Worm (Caenorhabditis elegans) whole organism, late embryonic: ENCODE measurements around the gene R10E9.3.

Source experiments
- C08G9.2 ChIP-seq: sonication (generic microtip); optimal IDR thresholded peaks from 2 replicates; lab custom pipeline; 2016; ENCODE audit warnings: mild to moderate bottlenecking, missing genetic modification characterization, moderate library complexity, missing compliant biosample characterization
- C38D4.7 ChIP-seq: fragments of 200-800 bp; sonication (Bioruptor generic); optimal IDR thresholded peaks from 2 replicates; lab custom pipeline; 2018; ENCODE audit warnings: mild to moderate bottlenecking, missing genetic modification characterization, moderate library complexity, missing compliant biosample characterization
- Y22D7AL.16 ChIP-seq: sonication (generic microtip); optimal IDR thresholded peaks from 2 replicates; lab custom pipeline; 2016; ENCODE audit warnings: missing genetic modification characterization, missing compliant biosample characterization
- ama-1 ChIP-seq: fragments of 150-350 bp; optimal IDR thresholded peaks from 2 replicates; lab custom pipeline; 2014
- ceh-14 ChIP-seq: sonication (generic microtip); optimal IDR thresholded peaks from 2 replicates; lab custom pipeline; 2016; ENCODE audit warnings: missing genotype, missing genetic modification characterization, missing compliant biosample characterization
- ceh-19 ChIP-seq: fragments of 200-800 bp; sonication (Bioruptor generic); optimal IDR thresholded peaks from 2 replicates; lab custom pipeline; 2018; ENCODE audit warnings: mild to moderate bottlenecking, missing genetic modification characterization, missing compliant biosample characterization
- ceh-31 ChIP-seq: sonication (generic microtip); optimal IDR thresholded peaks from 2 replicates; lab custom pipeline; 2016; ENCODE audit warnings: missing genetic modification characterization, missing compliant biosample characterization
- ceh-34 ChIP-seq: sonication (generic microtip); optimal IDR thresholded peaks from 2 replicates; lab custom pipeline; 2016; ENCODE audit warnings: mild to moderate bottlenecking, missing genetic modification characterization, missing compliant biosample characterization
- ceh-45 ChIP-seq: fragments of 200-800 bp; sonication (Bioruptor generic); IDR thresholded peaks from 2 replicates; pipeline ENCODE4 v1.3.6; 2022; ENCODE audit warnings: missing genetic modification reagents, missing genetic modification characterization, missing compliant biosample characterization
- ceh-6 ChIP-seq: fragments of 200-800 bp; sonication (Bioruptor generic); optimal IDR thresholded peaks from 2 replicates; lab custom pipeline; 2018; ENCODE audit warnings: mild to moderate bottlenecking, missing genetic modification characterization, missing compliant biosample characterization
- dmd-4 ChIP-seq: sonication (generic microtip); optimal IDR thresholded peaks from 2 replicates; lab custom pipeline; 2016; ENCODE audit warnings: borderline replicate concordance, missing genetic modification characterization, missing compliant biosample characterization
- dve-1 ChIP-seq: sonication (generic microtip); optimal IDR thresholded peaks from 2 replicates; lab custom pipeline; 2017; ENCODE audit warnings: antibody characterized with exemption, mild to moderate bottlenecking, missing genetic modification characterization, missing compliant biosample characterization
- elt-4 ChIP-seq: sonication (generic microtip); optimal IDR thresholded peaks from 2 replicates; lab custom pipeline; 2016; ENCODE audit warnings: missing genetic modification characterization, missing compliant biosample characterization
- ets-4 ChIP-seq: sonication (generic microtip); optimal IDR thresholded peaks from 2 replicates; lab custom pipeline; 2016; ENCODE audit warnings: missing genetic modification characterization, missing compliant biosample characterization
- eyg-1 ChIP-seq: sonication (generic microtip); optimal IDR thresholded peaks from 2 replicates; lab custom pipeline; 2016; ENCODE audit warnings: missing genotype, missing genetic modification characterization, missing compliant biosample characterization
- fax-1 ChIP-seq: sonication (generic microtip); optimal IDR thresholded peaks from 2 replicates; lab custom pipeline; 2016; ENCODE audit warnings: missing genotype, missing genetic modification characterization, missing compliant biosample characterization
- fkh-10 ChIP-seq: fragments of 150-350 bp; optimal IDR thresholded peaks from 2 replicates; lab custom pipeline; 2014; ENCODE audit warnings: missing biosample characterization, missing genetic modification reagents, missing genetic modification characterization
- gmeb-2 ChIP-seq: sonication (generic microtip); optimal IDR thresholded peaks from 2 replicates; lab custom pipeline; 2016; ENCODE audit warnings: missing genetic modification characterization, inconsistent platforms, missing compliant biosample characterization
- hlh-15 ChIP-seq: sonication (generic microtip); optimal IDR thresholded peaks from 2 replicates; lab custom pipeline; 2016; ENCODE audit warnings: missing genetic modification characterization, missing compliant biosample characterization
- hlh-6 ChIP-seq: sonication (generic microtip); optimal IDR thresholded peaks from 2 replicates; lab custom pipeline; 2016; ENCODE audit warnings: missing genotype, missing genetic modification characterization, missing compliant biosample characterization
- hlh-8 ChIP-seq: sonication (generic microtip); optimal IDR thresholded peaks from 2 replicates; lab custom pipeline; 2016; ENCODE audit warnings: missing genotype, missing genetic modification characterization, missing compliant biosample characterization
- lim-6 ChIP-seq: sonication (generic microtip); optimal IDR thresholded peaks from 2 replicates; lab custom pipeline; 2016; ENCODE audit warnings: missing genetic modification characterization, missing compliant biosample characterization
- lin-11 ChIP-seq: fragments of 200-800 bp; sonication (Bioruptor generic); optimal IDR thresholded peaks from 2 replicates; lab custom pipeline; 2018; ENCODE audit warnings: mild to moderate bottlenecking, missing genetic modification characterization, missing compliant biosample characterization
- madf-2 ChIP-seq: sonication (generic microtip); optimal IDR thresholded peaks from 2 replicates; lab custom pipeline; 2017; ENCODE audit warnings: missing genetic modification characterization, missing compliant biosample characterization
- nfya-1 ChIP-seq: sonication (generic microtip); optimal IDR thresholded peaks from 2 replicates; lab custom pipeline; 2017; ENCODE audit warnings: missing genetic modification characterization, mild to moderate bottlenecking, missing compliant biosample characterization, antibody characterized with exemption, moderate library complexity
- npax-4 ChIP-seq: sonication (generic microtip); optimal IDR thresholded peaks from 2 replicates; lab custom pipeline; 2016; ENCODE audit warnings: missing genetic modification characterization, missing compliant biosample characterization
- pax-1 ChIP-seq: fragments of 150-350 bp; optimal IDR thresholded peaks from 2 replicates; lab custom pipeline; 2014; ENCODE audit warnings: missing biosample characterization, missing genetic modification characterization
- pha-2 ChIP-seq: sonication (generic microtip); optimal IDR thresholded peaks from 2 replicates; lab custom pipeline; 2017; ENCODE audit warnings: mild to moderate bottlenecking, missing genetic modification characterization, missing compliant biosample characterization
- pqm-1 ChIP-seq: sonication (generic microtip); optimal IDR thresholded peaks from 2 replicates; lab custom pipeline; 2016; ENCODE audit warnings: missing genetic modification characterization, missing compliant biosample characterization
- rnt-1 ChIP-seq: sonication (generic microtip); optimal IDR thresholded peaks from 2 replicates; lab custom pipeline; 2016; ENCODE audit warnings: missing genetic modification characterization, missing compliant biosample characterization
- sdc-2 ChIP-seq: sonication (generic microtip); optimal IDR thresholded peaks from 2 replicates; lab custom pipeline; 2016; ENCODE audit warnings: missing genotype, missing genetic modification characterization, missing compliant biosample characterization
- tbx-2 ChIP-seq: sonication (generic microtip); optimal IDR thresholded peaks from 2 replicates; lab custom pipeline; 2016; ENCODE audit warnings: missing genetic modification characterization, missing compliant biosample characterization
- ttx-3 ChIP-seq: sonication (generic microtip); optimal IDR thresholded peaks from 2 replicates; lab custom pipeline; 2016; ENCODE audit warnings: missing genetic modification reagents, missing genetic modification characterization, missing compliant biosample characterization
- unc-42 ChIP-seq: sonication (generic microtip); optimal IDR thresholded peaks from 2 replicates; lab custom pipeline; 2016; ENCODE audit warnings: missing genotype, missing genetic modification characterization, missing compliant biosample characterization
- unc-86 ChIP-seq: sonication (generic microtip); optimal IDR thresholded peaks from 2 replicates; lab custom pipeline; 2016; ENCODE audit warnings: missing genetic modification characterization, missing compliant biosample characterization
- ztf-16 ChIP-seq: sonication (generic microtip); optimal IDR thresholded peaks from 2 replicates; lab custom pipeline; 2017; ENCODE audit warnings: missing genetic modification characterization, missing compliant biosample characterization

R10E9.3 gene

ce11 chrIII:3956293-3956692, 3.7 kb upstream of the R10E9.3 start, which contains the start of gene F37A8.5:
Gene F37A8.5, plus strand, starts transcription at chrIII:3956624.
- TF ChIP-seq tbx-2 (tag; lab: Kevin White, UChicago) (no peak), unc-42 (tag; lab: Kevin White, UChicago) (peak; percentile 65)
- TF ChIP-seq, all 69 proteins: peak for 1

DNA sequence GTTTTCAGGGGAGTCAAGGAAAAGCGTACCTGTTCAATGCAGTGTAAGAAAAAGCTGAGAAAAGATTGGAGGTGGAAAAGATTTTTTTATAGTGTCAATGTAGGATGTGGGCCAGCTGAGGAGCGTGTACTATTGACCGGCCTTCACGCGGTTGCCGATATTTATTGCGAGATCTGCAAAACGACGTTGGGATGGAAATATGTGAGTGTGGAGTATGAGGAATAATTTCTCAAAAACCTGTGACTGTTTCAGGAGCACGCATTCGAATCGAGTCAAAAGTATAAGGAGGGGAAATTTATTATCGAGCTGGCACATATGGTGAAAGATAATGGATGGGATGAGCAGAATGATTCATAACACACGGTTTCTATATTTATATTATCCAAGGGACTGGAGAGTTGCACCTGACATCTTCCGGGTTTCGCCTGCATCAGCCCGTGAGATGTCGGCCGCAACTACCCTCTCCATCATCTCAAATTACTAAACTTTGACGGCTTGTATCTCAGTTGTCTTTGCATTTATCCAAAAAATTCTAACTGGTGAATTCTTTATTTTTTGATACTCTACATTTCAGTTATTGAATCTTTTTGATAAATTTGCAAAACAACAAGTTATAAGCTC, 2.8 kb upstream of the R10E9.3 start:
- TF ChIP-seq unc-86: no peak
- TF ChIP-seq fkh-10 (GFP tag; lab: Kevin White, UChicago): no peak
- no peak for TF ChIP-seq pax-1
- no peak for TF ChIP-seq fax-1
- TF ChIP-seq ceh-14: no peak
- no peak for TF ChIP-seq hlh-6 (tag; lab: Kevin White, UChicago)
- TF ChIP-seq hlh-15 (tag; lab: Kevin White, UChicago): no peak
- TF ChIP-seq elt-4 (tag; lab: Kevin White, UChicago): no peak

ce11 chrIII:3957850-3958249, 2.2 kb upstream of the R10E9.3 start:
- TF ChIP-seq hlh-8 (tag; lab: Kevin White, UChicago) (no peak), rnt-1 (tag; lab: Kevin White, UChicago) (no peak), lin-11 (tag; lab: Kevin White, UChicago) (no peak)

DNA sequence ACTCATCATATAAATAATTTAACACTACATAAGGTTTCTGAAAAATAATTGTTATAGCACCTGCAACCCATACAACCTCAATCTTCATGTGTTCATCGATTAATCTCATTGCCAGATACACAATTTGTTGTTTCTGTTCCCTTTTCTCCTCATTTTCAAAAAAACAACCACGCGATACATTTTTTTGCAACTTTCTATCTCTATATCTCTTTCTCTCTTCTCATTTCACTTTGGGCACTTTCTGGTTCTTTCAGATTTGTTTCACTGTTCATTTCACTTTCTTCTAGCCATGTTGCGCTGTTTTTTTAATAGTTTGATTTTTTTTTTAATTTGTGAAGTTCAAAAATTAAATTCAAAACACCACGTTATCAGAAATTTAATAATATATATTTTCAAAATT, 815 bp upstream of the R10E9.3 start:
- TF ChIP-seq hlh-6 (tag; lab: Kevin White, UChicago): no peak
- no peak for TF ChIP-seq ceh-6 (GFP tag; lab: Kevin White, UChicago)
- TF ChIP-seq pha-2 (tag; lab: Kevin White, UChicago): no peak
- TF ChIP-seq Y22D7AL.16 (tag; lab: Kevin White, UChicago): no peak
- TF ChIP-seq ceh-45 (GFP tag; lab: Robert Waterston, UW): no peak
- TF ChIP-seq C38D4.7 (GFP tag; lab: Kevin White, UChicago): no peak
- TF ChIP-seq dve-1 (tag; lab: Kevin White, UChicago): no peak
- no peak for TF ChIP-seq hlh-8 (tag; lab: Kevin White, UChicago)
- no peak for TF ChIP-seq gmeb-2 (tag; lab: Kevin White, UChicago)
- TF ChIP-seq ama-1: no peak
- TF ChIP-seq npax-4: no peak
- no peak for TF ChIP-seq sdc-2 (tag; lab: Kevin White, UChicago)
- no peak for TF ChIP-seq ets-4
- TF ChIP-seq dmd-4 (tag; lab: Kevin White, UChicago): no peak
- no peak for TF ChIP-seq ceh-19 (GFP tag; lab: Kevin White, UChicago)

- TF ChIP-seq ztf-16 (no peak), ceh-34 (tag; lab: Kevin White, UChicago) (no peak), ceh-31 (tag; lab: Kevin White, UChicago) (no peak), ceh-45 (GFP tag; lab: Robert Waterston, UW) (no peak), nfya-1 (tag; lab: Kevin White, UChicago) (no peak), ttx-3 (no peak), ceh-6 (GFP tag; lab: Kevin White, UChicago) (no peak), hlh-8 (tag; lab: Kevin White, UChicago) (no peak), eyg-1 (tag; lab: Kevin White, UChicago) (no peak), hlh-6 (tag; lab: Kevin White, UChicago) (no peak), tbx-2 (tag; lab: Kevin White, UChicago) (no peak), C08G9.2 (tag; lab: Kevin White, UChicago) (no peak), pqm-1 (tag; lab: Kevin White, UChicago) (no peak), unc-86 (no peak), lim-6 (no peak), madf-2 (no peak)
- TF ChIP-seq, all 69 proteins: peak for 0
Observed at ce11 chrIII:3964237-3964636, 4.2 kb downstream of the R10E9.3 start, which contains the start of gene R10E9.2. Gene R10E9.2, minus strand, starts transcription at chrIII:3964337.
